Worm (Caenorhabditis elegans) whole organism, L2 larva: ENCODE measurements around the gene emc-3.

ENCODE experiments used
- nhr-6 ChIP-seq: fragments of 150-350 bp; optimal IDR thresholded peaks from 2 replicates; lab custom pipeline; 2014; ENCODE audit warnings: missing biosample characterization, missing genetic modification characterization
- unc-55 ChIP-seq: fragments of 150-350 bp; sonication (generic microtip); optimal IDR thresholded peaks from 3 replicates; lab custom pipeline; 2014; ENCODE audit warnings: missing biosample characterization, missing genetic modification reagents, missing genetic modification characterization
- ztf-11 ChIP-seq: sonication (generic microtip); optimal IDR thresholded peaks from 2 replicates; lab custom pipeline; 2017; ENCODE audit warnings: missing biosample characterization, missing genetic modification characterization

ce11 chrIV:13356005-13356404 is 25.7 kb downstream of the emc-3 start:
- TF ChIP-seq unc-55 (GFP tag; lab: Kevin White, UChicago) (no peak), nhr-6 (no peak), ztf-11 (tag; lab: Kevin White, UChicago) (no peak)
